Fruit fly (Drosophila melanogaster) whole organism, prepupa: ENCODE data around the gene CG32681.

Source experiments
- CG15336 ChIP-seq: fragments of 200-800 bp; sonication (Bioruptor generic); IDR thresholded peaks from 2 replicates; pipeline ENCODE4 v1.3.6; 2022; ENCODE audit warnings: missing biosample characterization, missing genetic modification characterization
- CG1621 ChIP-seq: fragments of 200-800 bp; sonication (Bioruptor generic); optimal IDR thresholded peaks from 3 replicates; lab custom pipeline; 2018; ENCODE audit warnings: missing biosample characterization, mild to moderate bottlenecking, missing genetic modification characterization
- CG16779 ChIP-seq: fragments of 200-800 bp; sonication (Bioruptor generic); optimal IDR thresholded peaks from 3 replicates; lab custom pipeline; 2017; ENCODE audit warnings: missing biosample characterization, mild to moderate bottlenecking, missing genetic modification characterization
- CG34406 ChIP-seq: fragments of 200-800 bp; sonication (Bioruptor generic); optimal IDR thresholded peaks from 3 replicates; lab custom pipeline; 2016; ENCODE audit warnings: missing biosample characterization, missing genetic modification characterization
- CG3919 ChIP-seq: fragments of 200-800 bp; sonication (Bioruptor generic); optimal IDR thresholded peaks from 3 replicates; lab custom pipeline; 2016; ENCODE audit warnings: missing biosample characterization, missing genetic modification characterization
- CG4318 ChIP-seq: fragments of 200-800 bp; sonication (Bioruptor generic); optimal IDR thresholded peaks from 3 replicates; lab custom pipeline; 2017; ENCODE audit warnings: missing biosample characterization, mild to moderate bottlenecking, missing genetic modification characterization
- CG6808 ChIP-seq: fragments of 200-800 bp; sonication (Bioruptor generic); optimal IDR thresholded peaks from 3 replicates; lab custom pipeline; 2017; ENCODE audit warnings: missing biosample characterization, missing genetic modification characterization, mild to moderate bottlenecking, moderate library complexity, missing genetic modification reagents
- CG6854 ChIP-seq: fragments of 200-800 bp; sonication (Bioruptor generic); optimal IDR thresholded peaks from 2 replicates; lab custom pipeline; 2017; ENCODE audit warnings: missing biosample characterization, mild to moderate bottlenecking, missing genetic modification characterization
- CG8119 ChIP-seq: fragments of 200-800 bp; sonication (Bioruptor generic); IDR thresholded peaks from 3 replicates; pipeline ENCODE4 v1.3.6; 2022; ENCODE audit warnings: missing biosample characterization, missing genetic modification characterization
- CG9139 ChIP-seq: fragments of 200-800 bp; sonication (Bioruptor generic); optimal IDR thresholded peaks from 3 replicates; lab custom pipeline; 2017; ENCODE audit warnings: missing biosample characterization, mild to moderate bottlenecking, missing genetic modification characterization
- Eip75B ChIP-seq: fragments of 200-800 bp; sonication (Bioruptor generic); optimal IDR thresholded peaks from 3 replicates; lab custom pipeline; 2016; ENCODE audit warnings: missing biosample characterization, missing genetic modification characterization
- Eip78C ChIP-seq: fragments of 200-800 bp; sonication (Bioruptor generic); peaks from one replicate; lab custom pipeline; 2016; ENCODE audit warnings: missing biosample characterization, missing genetic modification characterization
- Eip93F ChIP-seq: fragments of 200-800 bp; sonication (Bioruptor generic); optimal IDR thresholded peaks from 2 replicates; lab custom pipeline; 2016; ENCODE audit warnings: missing biosample characterization, mild to moderate bottlenecking, missing genetic modification characterization
- Lpt ChIP-seq: fragments of 200-800 bp; sonication (Bioruptor generic); optimal IDR thresholded peaks from 3 replicates; lab custom pipeline; 2016; ENCODE audit warnings: missing biosample characterization, missing genetic modification characterization
- Met ChIP-seq: fragments of 200-800 bp; sonication (Bioruptor generic); optimal IDR thresholded peaks from 3 replicates; lab custom pipeline; 2016; ENCODE audit warnings: missing biosample characterization, missing genetic modification characterization
- Smox ChIP-seq: fragments of 200-800 bp; sonication (Bioruptor generic); optimal IDR thresholded peaks from 3 replicates; lab custom pipeline; 2016; ENCODE audit warnings: missing biosample characterization, missing genetic modification characterization
- Sox14 ChIP-seq: fragments of 200-800 bp; sonication (Bioruptor generic); optimal IDR thresholded peaks from 3 replicates; lab custom pipeline; 2016; ENCODE audit warnings: missing biosample characterization, missing genetic modification characterization
- dac ChIP-seq: fragments of 200-800 bp; sonication (Bioruptor generic); optimal IDR thresholded peaks from 2 replicates; lab custom pipeline; 2017; ENCODE audit warnings: missing biosample characterization, mild to moderate bottlenecking, missing genetic modification characterization
- dsx ChIP-seq: fragments of 200-800 bp; optimal IDR thresholded peaks from 3 replicates; lab custom pipeline; 2019; ENCODE audit warnings: missing biosample characterization, mild to moderate bottlenecking, missing genetic modification characterization, moderate library complexity; ENCODE audit not compliant: poor library complexity, severe bottlenecking
- esn ChIP-seq: fragments of 200-800 bp; sonication (Bioruptor generic); optimal IDR thresholded peaks from 2 replicates; lab custom pipeline; 2016; ENCODE audit warnings: missing biosample characterization, mild to moderate bottlenecking, missing genetic modification characterization, moderate library complexity
- fkh ChIP-seq: fragments of 200-800 bp; sonication (Bioruptor generic); optimal IDR thresholded peaks from 3 replicates; lab custom pipeline; 2017; ENCODE audit warnings: missing biosample characterization, mild to moderate bottlenecking, missing genetic modification characterization, moderate library complexity
- lz ChIP-seq: fragments of 200-800 bp; sonication (Bioruptor generic); optimal IDR thresholded peaks from 3 replicates; lab custom pipeline; 2016; ENCODE audit warnings: missing biosample characterization, missing genetic modification characterization
- net ChIP-seq: fragments of 200-800 bp; sonication (Bioruptor generic); optimal IDR thresholded peaks from 3 replicates; lab custom pipeline; 2016; ENCODE audit warnings: missing biosample characterization, missing genetic modification characterization
- pdm3 ChIP-seq: fragments of 200-800 bp; sonication (Bioruptor generic); optimal IDR thresholded peaks from 3 replicates; lab custom pipeline; 2016; ENCODE audit warnings: missing biosample characterization, missing genetic modification characterization
- ss ChIP-seq, 2 experiments: fragments of 200-800 bp; sonication (Bioruptor generic); optimal IDR thresholded peaks; 2 replicates in 1 of 2; 3 replicates in 1 of 2; lab custom pipeline; 2017 to 2018; ENCODE audit warnings: mild to moderate bottlenecking in 2 of 2, missing biosample characterization in 2 of 2, missing genetic modification characterization in 2 of 2, moderate library complexity in 1 of 2
- svp ChIP-seq: fragments of 200-800 bp; sonication (Bioruptor generic); peaks from one replicate; lab custom pipeline; 2016; ENCODE audit warnings: missing biosample characterization, missing genetic modification characterization
- topi ChIP-seq: fragments of 200-800 bp; sonication (Bioruptor generic); optimal IDR thresholded peaks from 3 replicates; lab custom pipeline; 2016; ENCODE audit warnings: missing biosample characterization, missing genetic modification characterization
- vri ChIP-seq: fragments of 200-800 bp; sonication (Bioruptor generic); optimal IDR thresholded peaks from 3 replicates; lab custom pipeline; 2016; ENCODE audit warnings: missing biosample characterization, mild to moderate bottlenecking, missing genetic modification characterization

Gene CG32681

DNA sequence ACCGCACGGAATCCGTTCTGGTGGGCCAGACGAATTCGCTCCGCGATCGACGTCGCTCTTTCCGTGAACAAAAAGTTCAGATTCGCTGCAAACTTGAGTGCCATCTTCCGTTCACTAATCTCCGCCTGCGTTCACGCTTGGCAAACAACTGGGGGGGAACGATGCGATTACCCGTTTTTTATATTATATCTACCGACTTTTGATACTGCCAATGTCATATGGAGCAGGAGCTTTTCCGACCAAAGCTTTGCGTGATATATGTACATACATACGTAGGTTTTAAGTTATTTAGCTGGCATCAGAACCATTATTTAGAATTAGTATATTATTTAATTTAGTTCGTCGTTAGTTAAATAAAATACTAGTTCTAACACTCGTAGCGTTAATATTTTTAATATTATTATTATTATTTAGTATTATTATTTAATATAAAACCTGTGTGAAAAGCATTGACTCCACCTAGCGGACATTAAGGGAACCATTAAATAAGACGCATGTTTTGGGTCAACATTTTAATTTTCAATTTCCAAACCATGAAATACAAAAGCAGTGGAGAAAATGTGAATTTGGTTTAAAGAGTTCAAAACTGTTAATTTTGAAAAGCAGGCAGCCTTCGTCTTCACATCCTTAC lies 51.4 kb downstream of the CG32681 start, which contains the start of gene Gip:
Gip (minus strand) TSS at position 214 of the 631 bp plus-strand sequence.
- TF ChIP-seq svp (GFP tag; lab: Kevin White, UChicago) = peak; percentile 91
- TF ChIP-seq Eip75B (GFP tag; lab: Kevin White, UChicago) = peak; percentile 26
- TF ChIP-seq fkh (GFP tag; lab: Kevin White, UChicago) = peak; percentile 69
- TF ChIP-seq CG8119 (GFP tag; lab: Robert Waterston, UW) = peak; percentile 29; the same call in 1 of the 3 replicates
- peak; percentile 47 for TF ChIP-seq CG3919
- TF ChIP-seq net (GFP tag; lab: Kevin White, UChicago) = peak; percentile 40
- no peak for TF ChIP-seq CG34406 (GFP tag; lab: Kevin White, UChicago)
- TF ChIP-seq CG6854 (GFP tag; lab: Kevin White, UChicago) = peak; percentile 47
- peak; percentile 64 for TF ChIP-seq vri (GFP tag; lab: Kevin White, UChicago)
- no peak for TF ChIP-seq CG6808 (GFP tag; lab: Kevin White, UChicago)
- TF ChIP-seq Sox14 (GFP tag; lab: Kevin White, UChicago) = peak; percentile 21
- TF ChIP-seq Met (GFP tag; lab: Kevin White, UChicago) = peak; percentile 27
- peak; percentile 28; the same call in 1 of the 2 replicates for TF ChIP-seq CG15336 (GFP tag; lab: Robert Waterston, UW)
- TF ChIP-seq ss (GFP tag; optimal IDR thresholded peaks at IDR 0.05; lab: Kevin White, UChicago) = peak in 1 of 2 experiments; percentile 48
- TF ChIP-seq Smox = no peak
- TF ChIP-seq Lpt = no peak
- TF ChIP-seq dac (GFP tag; lab: Kevin White, UChicago) = no peak
- TF ChIP-seq topi (GFP tag; lab: Kevin White, UChicago) = peak; percentile 56
- peak; percentile 77 for TF ChIP-seq CG1621 (tag; lab: Kevin White, UChicago)
- no peak for TF ChIP-seq lz
- peak; percentile 22 for TF ChIP-seq pdm3 (GFP tag; lab: Kevin White, UChicago)
- TF ChIP-seq esn = peak; percentile 54
- TF ChIP-seq CG9139 = no peak
- TF ChIP-seq CG4318 (GFP tag; lab: Kevin White, UChicago) = no peak
- TF ChIP-seq CG16779 (tag; lab: Kevin White, UChicago) = peak; percentile 7
- no peak for TF ChIP-seq dsx (GFP tag; lab: Kevin White, UChicago)
- TF ChIP-seq Eip93F (GFP tag; lab: Kevin White, UChicago) = peak; percentile 47
- peak; percentile 80 for TF ChIP-seq Eip78C
